Worm (Caenorhabditis elegans): ENCODE measurements around the gene wrm-1.

DNA sequence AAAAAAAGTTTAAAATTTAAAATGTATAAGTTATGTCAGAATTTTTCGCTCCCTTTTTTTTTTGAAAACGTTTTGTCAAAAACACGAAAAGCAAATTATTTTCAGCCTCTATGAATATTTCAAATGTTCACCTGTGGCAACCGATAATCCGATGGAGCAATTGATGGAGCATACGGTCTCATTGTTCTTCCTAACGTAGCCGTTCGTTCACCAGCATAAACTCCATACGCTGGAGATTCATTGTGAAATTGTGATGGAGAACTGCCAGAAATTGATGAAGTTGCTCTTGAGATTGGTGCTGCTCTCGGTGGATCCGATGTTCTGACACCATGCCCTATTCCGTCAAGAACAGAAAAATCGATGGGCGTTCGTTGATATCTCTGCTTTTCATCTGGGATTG lies 30.8 kb upstream of the wrm-1 start:
- no peak for TF ChIP-seq ref-1 (GFP tag; conservative IDR thresholded peaks at IDR 0.05)
- TF ChIP-seq ztf-23 (GFP tag; IDR thresholded peaks at IDR 0.05), result no peak
- TF ChIP-seq klf-2 (GFP tag; conservative IDR thresholded peaks at IDR 0.05), result no peak
- no peak for TF ChIP-seq flt-1 (GFP tag; IDR thresholded peaks at IDR 0.05)
- no peak for TF ChIP-seq cog-1 (tag; optimal IDR thresholded peaks at IDR 0.05)
